Worm (Caenorhabditis elegans) whole organism, L4 larva: ENCODE measurements around the gene swt-1.

ENCODE experiments used
- D1046.2 ChIP-seq: fragments of 200-800 bp; sonication (Bioruptor generic); IDR thresholded peaks from 2 replicates; pipeline ENCODE4 v1.3.6; 2022; ENCODE audit warnings: missing genetic modification characterization, missing compliant biosample characterization
- T26A8.4 ChIP-seq: fragments of 200-800 bp; sonication (Bioruptor generic); IDR thresholded peaks from 2 replicates; pipeline ENCODE4 v1.3.6; 2022; ENCODE audit warnings: missing genetic modification characterization, missing compliant biosample characterization
- Y105C5A.15 ChIP-seq: fragments of 200-800 bp; sonication (Bioruptor generic); IDR thresholded peaks from 2 replicates; pipeline ENCODE4 v1.3.6; 2022; ENCODE audit warnings: missing genetic modification characterization, missing compliant biosample characterization
- ZK337.2 ChIP-seq: fragments of 200-800 bp; sonication (Bioruptor generic); IDR thresholded peaks from 2 replicates; pipeline ENCODE4 v1.3.6; 2022; ENCODE audit warnings: missing genetic modification reagents, missing genetic modification characterization, missing compliant biosample characterization
- aha-1 ChIP-seq: fragments of 150-350 bp; peaks from one replicate; lab custom pipeline; 2014; ENCODE audit warnings: missing biosample characterization, missing genetic modification characterization
- aly-2 ChIP-seq: sonication (generic microtip); optimal IDR thresholded peaks from 2 replicates; lab custom pipeline; 2018; ENCODE audit warnings: missing biosample characterization, missing genetic modification characterization
- ceh-28 ChIP-seq: fragments of 150-350 bp; optimal IDR thresholded peaks from 2 replicates; lab custom pipeline; 2014; ENCODE audit warnings: missing biosample characterization, missing genetic modification reagents, missing genetic modification characterization
- ceh-44 ChIP-seq: fragments of 200-800 bp; sonication (Bioruptor generic); IDR thresholded peaks from 2 replicates; pipeline ENCODE4 v1.3.6; 2022; ENCODE audit warnings: missing genetic modification reagents, missing genetic modification characterization, missing compliant biosample characterization
- ces-1 ChIP-seq: fragments of 150-350 bp; sonication (generic microtip); optimal IDR thresholded peaks from 4 replicates; lab custom pipeline; 2014; ENCODE audit warnings: missing biosample characterization, missing genetic modification reagents, missing genetic modification characterization
- ctbp-1 ChIP-seq: fragments of 200-800 bp; sonication (Bioruptor generic); IDR thresholded peaks from 2 replicates; pipeline ENCODE4 v1.3.6; 2022; ENCODE audit warnings: missing genetic modification reagents, missing genetic modification characterization, missing compliant biosample characterization
- daf-16 ChIP-seq, 3 experiments: sonication (generic microtip); optimal IDR thresholded peaks; 2 replicates each; lab custom pipeline; 2016 to 2017; ENCODE audit warnings: missing genetic modification characterization in 3 of 3, missing genetic modification reagents in 3 of 3, mild to moderate bottlenecking in 2 of 3, missing compliant biosample characterization in 2 of 3, missing biosample characterization in 1 of 3, moderate library complexity in 1 of 3
- daf-19 ChIP-seq: fragments of 200-800 bp; sonication (Bioruptor generic); conservative IDR thresholded peaks from 2 replicates; pipeline ENCODE4 v1.3.6; 2022; ENCODE audit warnings: missing genetic modification characterization, missing compliant biosample characterization
- dmd-8 ChIP-seq: fragments of 200-800 bp; sonication (Bioruptor generic); IDR thresholded peaks from 2 replicates; pipeline ENCODE4 v1.3.6; 2022; ENCODE audit warnings: missing genetic modification characterization, missing compliant biosample characterization
- dpl-1 ChIP-seq: fragments of 150-350 bp; optimal IDR thresholded peaks from 2 replicates; lab custom pipeline; 2014; ENCODE audit warnings: missing biosample characterization, missing genetic modification reagents, missing genetic modification characterization
- dve-1 ChIP-seq: sonication (generic microtip); optimal IDR thresholded peaks from 2 replicates; lab custom pipeline; 2017; ENCODE audit warnings: antibody characterized with exemption, mild to moderate bottlenecking, missing genetic modification characterization, missing compliant biosample characterization; ENCODE audit not compliant: insufficient read depth
- egl-43 ChIP-seq: fragments of 200-800 bp; sonication (Bioruptor generic); IDR thresholded peaks from 2 replicates; pipeline ENCODE4 v1.3.6; 2022; ENCODE audit warnings: missing genetic modification reagents, missing genetic modification characterization, missing compliant biosample characterization
- hlh-11 ChIP-seq: fragments of 200-800 bp; sonication (Bioruptor generic); optimal IDR thresholded peaks from 2 replicates; lab custom pipeline; 2018; ENCODE audit warnings: mild to moderate bottlenecking, missing genetic modification characterization, missing compliant biosample characterization
- hmg-1.1 ChIP-seq: fragments of 200-800 bp; sonication (Bioruptor generic); IDR thresholded peaks from 2 replicates; pipeline ENCODE4 v1.3.6; 2022; ENCODE audit warnings: missing genetic modification reagents, missing genetic modification characterization, missing compliant biosample characterization
- lin-15B ChIP-seq: fragments of 150-350 bp; sonication (generic microtip); optimal IDR thresholded peaks from 3 replicates; lab custom pipeline; 2014; ENCODE audit warnings: missing biosample characterization, missing genetic modification characterization
- lin-29 ChIP-seq: fragments of 200-800 bp; sonication (Bioruptor generic); IDR thresholded peaks from 2 replicates; pipeline ENCODE4 v1.3.6; 2022; ENCODE audit warnings: missing genetic modification reagents, missing genetic modification characterization, missing compliant biosample characterization
- lin-38 ChIP-seq: fragments of 200-800 bp; sonication (Bioruptor generic); IDR thresholded peaks from 2 replicates; pipeline ENCODE4 v1.3.6; 2022; ENCODE audit warnings: missing genetic modification reagents, missing genetic modification characterization, missing compliant biosample characterization
- lir-3 ChIP-seq: sonication (generic microtip); optimal IDR thresholded peaks from 2 replicates; lab custom pipeline; 2016; ENCODE audit warnings: mild to moderate bottlenecking, missing genetic modification characterization, missing compliant biosample characterization
- lsy-2 ChIP-seq, 2 experiments: fragments of 150-350 bp in 1 of 2; sonication (generic microtip) in 1 of 2; optimal IDR thresholded peaks; 2 replicates each; lab custom pipeline; 2014 to 2017; ENCODE audit warnings: missing biosample characterization in 2 of 2, missing genetic modification characterization in 2 of 2
- mdt-29 ChIP-seq: fragments of 200-800 bp; sonication (Bioruptor generic); IDR thresholded peaks from 2 replicates; pipeline ENCODE4 v1.3.6; 2022; ENCODE audit warnings: missing genetic modification reagents, missing genetic modification characterization, missing compliant biosample characterization
- mep-1 ChIP-seq: fragments of 150-350 bp; sonication (generic microtip); optimal IDR thresholded peaks from 3 replicates; lab custom pipeline; 2014; ENCODE audit warnings: missing biosample characterization, missing genetic modification characterization
- mes-2 ChIP-seq: sonication (generic microtip); optimal IDR thresholded peaks from 2 replicates; lab custom pipeline; 2016; ENCODE audit warnings: missing genotype, mild to moderate bottlenecking, missing genetic modification characterization, missing compliant biosample characterization; ENCODE audit not compliant: poor library complexity, severe bottlenecking
- mxl-2 ChIP-seq: fragments of 200-800 bp; sonication (Bioruptor generic); conservative IDR thresholded peaks from 2 replicates; pipeline ENCODE4 v1.3.6; 2022; ENCODE audit warnings: missing genetic modification reagents, missing genetic modification characterization, missing compliant biosample characterization
- mxl-3 ChIP-seq: fragments of 200-800 bp; sonication (Bioruptor generic); optimal IDR thresholded peaks from 2 replicates; lab custom pipeline; 2018; ENCODE audit warnings: mild to moderate bottlenecking, missing genetic modification characterization, missing compliant biosample characterization
- nhr-28 ChIP-seq: fragments of 150-350 bp; optimal IDR thresholded peaks from 2 replicates; lab custom pipeline; 2014; ENCODE audit warnings: missing biosample characterization, missing genetic modification characterization
- nhr-42 ChIP-seq: fragments of 200-800 bp; sonication (Bioruptor generic); IDR thresholded peaks from 2 replicates; pipeline ENCODE4 v1.3.6; 2022; ENCODE audit warnings: missing genetic modification characterization, missing compliant biosample characterization
- nhr-77 ChIP-seq: fragments of 150-350 bp; optimal IDR thresholded peaks from 2 replicates; lab custom pipeline; 2014; ENCODE audit warnings: missing biosample characterization, missing genetic modification characterization
- pqm-1 ChIP-seq: sonication (generic microtip); optimal IDR thresholded peaks from 2 replicates; lab custom pipeline; 2017; ENCODE audit warnings: missing biosample characterization, missing genetic modification characterization
- set-16 ChIP-seq: fragments of 200-800 bp; sonication (Bioruptor generic); IDR thresholded peaks from 2 replicates; pipeline ENCODE4 v1.3.6; 2022; ENCODE audit warnings: missing genetic modification reagents, missing genetic modification characterization, missing compliant biosample characterization
- skn-1 ChIP-seq: fragments of 150-350 bp; optimal IDR thresholded peaks from 2 replicates; lab custom pipeline; 2014; ENCODE audit warnings: missing biosample characterization, missing genetic modification characterization
- snpc-4 ChIP-seq: fragments of 150-350 bp; optimal IDR thresholded peaks from 2 replicates; lab custom pipeline; 2014; ENCODE audit warnings: missing biosample characterization, missing genetic modification characterization
- spr-3 ChIP-seq: fragments of 200-800 bp; sonication (Bioruptor generic); optimal IDR thresholded peaks from 2 replicates; lab custom pipeline; 2018; ENCODE audit warnings: mild to moderate bottlenecking, missing genetic modification characterization, missing compliant biosample characterization
- tag-97 ChIP-seq: fragments of 200-800 bp; sonication (Bioruptor generic); IDR thresholded peaks from 2 replicates; pipeline ENCODE4 v1.3.6; 2022; ENCODE audit warnings: missing genetic modification characterization, missing compliant biosample characterization
- unc-130 ChIP-seq: sonication (generic microtip); optimal IDR thresholded peaks from 2 replicates; lab custom pipeline; 2016; ENCODE audit warnings: missing genetic modification reagents, missing genetic modification characterization, missing compliant biosample characterization
- unc-39 ChIP-seq: sonication (generic microtip); optimal IDR thresholded peaks from 2 replicates; lab custom pipeline; 2017; ENCODE audit warnings: missing biosample characterization, missing genetic modification characterization
- zfp-2 ChIP-seq: sonication (generic microtip); optimal IDR thresholded peaks from 2 replicates; lab custom pipeline; 2016; ENCODE audit warnings: mild to moderate bottlenecking, missing genetic modification characterization, missing compliant biosample characterization
- zfp-3 ChIP-seq: fragments of 200-800 bp; sonication (Bioruptor generic); conservative IDR thresholded peaks from 2 replicates; pipeline ENCODE4 v1.3.6; 2022; ENCODE audit warnings: missing genetic modification reagents, missing genetic modification characterization, missing compliant biosample characterization
- zip-2 ChIP-seq: fragments of 150-350 bp; optimal IDR thresholded peaks from 2 replicates; lab custom pipeline; 2014; ENCODE audit warnings: missing biosample characterization, missing genetic modification characterization
- ztf-11 ChIP-seq: fragments of 150-350 bp; optimal IDR thresholded peaks from 2 replicates; lab custom pipeline; 2014; ENCODE audit warnings: missing biosample characterization, missing genetic modification characterization

Gene swt-1

ce11 chrIV:261607-262006 lies 45.7 kb upstream of the swt-1 start, which contains the start of gene pqbp-1.1 (continued):
- TF ChIP-seq hmg-1.1 (GFP tag; lab: Robert Waterston, UW) (0 out of 2 replicates have a peak, but pooled peaks have one; percentile 26), lin-38 (peak; percentile 94), mes-2 (tag; lab: Kevin White, UChicago) (peak; percentile 49), dpl-1 (GFP tag; lab: Kevin White, UChicago) (peak; percentile 90), ceh-44 (no peak), snpc-4 (tag; lab: Kevin White, UChicago) (no peak), mep-1 (tag; lab: Kevin White, UChicago) (peak; percentile 79), mdt-29 (GFP tag; lab: Robert Waterston, UW) (no peak), nhr-28 (tag; lab: Kevin White, UChicago) (peak; percentile 36), lir-3 (no peak), mxl-3 (no peak), spr-3 (GFP tag; lab: Kevin White, UChicago) (no peak), unc-39 (tag; lab: Kevin White, UChicago) (no peak), ces-1 (GFP tag; lab: Kevin White, UChicago) (peak; percentile 61), nhr-77 (tag; lab: Kevin White, UChicago) (no peak)

ce11 chrIV:262460-262859 lies 44.8 kb upstream of the swt-1 start:
- TF ChIP-seq pqm-1 (tag; lab: Kevin White, UChicago) (no peak), ZK337.2 (GFP tag; lab: Robert Waterston, UW) (no peak), zfp-2 (tag; lab: Kevin White, UChicago) (no peak)

- TF ChIP-seq spr-3 (GFP tag; lab: Kevin White, UChicago) (no peak), dmd-8 (GFP tag; lab: Robert Waterston, UW) (no peak), tag-97 (no peak), mdt-29 (GFP tag; lab: Robert Waterston, UW) (no peak), dpl-1 (GFP tag; lab: Kevin White, UChicago) (peak; percentile 17), lin-15B (tag; lab: Kevin White, UChicago) (no peak), nhr-28 (tag; lab: Kevin White, UChicago) (peak; percentile 4), mes-2 (tag; lab: Kevin White, UChicago) (peak; percentile 59), T26A8.4 (GFP tag; lab: Robert Waterston, UW) (no peak), dve-1 (tag; lab: Kevin White, UChicago) (peak; percentile 49), hlh-11 (tag; lab: Kevin White, UChicago) (peak; percentile 37), aha-1 (tag; lab: Kevin White, UChicago) (peak; percentile 13), daf-16 (GFP tag; optimal IDR thresholded peaks at IDR 0.05; lab: Kevin White, UChicago) (no peak), daf-16 (tag; optimal IDR thresholded peaks at IDR 0.05; lab: Kevin White, UChicago) (peak; percentile 14), aly-2 (no peak)
These were observed 43.1 kb upstream of the swt-1 start, which contains the start of gene pat-6 for ce11 chrIV:264182-264709. TSS of gene pat-6 (minus strand) at chrIV:264232.

- TF ChIP-seq ceh-28 (tag; lab: Kevin White, UChicago) = no peak
- TF ChIP-seq zfp-2 (tag; lab: Kevin White, UChicago) = no peak
- no peak for TF ChIP-seq unc-130
- TF ChIP-seq lin-29 = no peak
These were observed 41.2 kb upstream of the swt-1 start, which contains the start of gene T21D12.12 for ce11 chrIV:266148-266547. TSS of gene T21D12.12 (plus strand) at chrIV:266448.

ce11 chrIV:269107-269506 lies 38.2 kb upstream of the swt-1 start, which contains the start of gene T21D12.11:
TSS of gene T21D12.11 (plus strand) at chrIV:269407.
- TF ChIP-seq D1046.2 (GFP tag; lab: Robert Waterston, UW) (no peak), nhr-42 (GFP tag; lab: Robert Waterston, UW) (no peak), mxl-2 (GFP tag; lab: Robert Waterston, UW) (no peak), snpc-4 (tag; lab: Kevin White, UChicago) (no peak), Y105C5A.15 (GFP tag; lab: Robert Waterston, UW) (no peak), skn-1 (no peak), mxl-3 (no peak), zfp-3 (GFP tag; lab: Robert Waterston, UW) (no peak), ctbp-1 (GFP tag; lab: Robert Waterston, UW) (no peak), lin-38 (no peak), daf-19 (no peak), egl-43 (no peak), hmg-1.1 (GFP tag; lab: Robert Waterston, UW) (no peak), set-16 (GFP tag; lab: Robert Waterston, UW) (no peak), lsy-2 (tag; optimal IDR thresholded peaks at IDR 0.05; lab: Kevin White, UChicago) (no peak), zip-2 (no peak), ceh-44 (no peak), ztf-11 (tag; lab: Kevin White, UChicago) (no peak)
